Fruit fly (Drosophila melanogaster) whole organism: ENCODE measurements around the gene Arp6.

Source experiments
- EcR ChIP-seq, 2 experiments: fragments of >200 bp; optimal IDR thresholded peaks; 2 replicates each; lab custom pipeline; 2017; ENCODE audit warnings: missing biosample characterization in 2 of 2, missing genetic modification characterization in 2 of 2, missing genetic modification reagents in 2 of 2
- pan ChIP-seq: fragments of >200 bp; optimal IDR thresholded peaks from 2 replicates; lab custom pipeline; 2017
- psq ChIP-seq: fragments of >200 bp; optimal IDR thresholded peaks from 2 replicates; lab custom pipeline; 2017
- usp ChIP-seq: fragments of >200 bp; optimal IDR thresholded peaks from 2 replicates; lab custom pipeline; 2017; ENCODE audit warnings: missing biosample characterization, missing genetic modification characterization, mixed read lengths

DNA sequence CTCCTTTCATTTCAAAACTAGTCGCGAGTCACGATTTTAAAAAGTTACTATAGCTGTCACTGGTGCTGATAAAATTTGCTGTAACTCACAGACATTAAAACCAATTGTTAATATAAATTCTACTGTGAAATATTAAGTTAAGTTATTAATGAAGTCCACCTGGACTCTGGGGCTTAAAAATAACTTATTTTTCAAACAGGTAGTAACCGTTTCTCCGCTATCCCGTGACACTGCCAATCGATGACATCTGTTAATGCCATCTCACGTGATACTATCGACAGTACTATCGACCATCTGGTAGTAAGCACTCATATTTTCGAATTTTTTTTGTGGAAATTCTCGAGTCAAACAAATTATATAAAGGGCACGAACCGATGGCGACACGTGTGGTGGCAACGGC, 2.9 kb downstream of the Arp6 start, which contains the start of the genes CG12379 and MagR:
- TF ChIP-seq psq (lab: Kevin White, UChicago) (no peak), pan (no peak), EcR (GFP tag; optimal IDR thresholded peaks at IDR 0.05; lab: Kevin White, UChicago) (no peak), usp (GFP tag; lab: Kevin White, UChicago) (no peak)
